Worm (Caenorhabditis elegans) whole organism, L4/young adult: Measurements from ENCODE around the gene noah-2.

Source experiments
- dao-5 ChIP-seq: sonication (generic microtip); optimal IDR thresholded peaks from 2 replicates; lab custom pipeline; 2016; ENCODE audit warnings: missing genotype, missing genetic modification characterization, moderate library complexity, missing compliant biosample characterization
- him-1 ChIP-seq: sonication (generic microtip); optimal IDR thresholded peaks from 2 replicates; lab custom pipeline; 2016; ENCODE audit warnings: missing genotype, missing genetic modification reagents, missing genetic modification characterization, missing compliant biosample characterization

- TF ChIP-seq him-1 (tag; lab: Kevin White, UChicago) (no peak), dao-5 (tag; lab: Kevin White, UChicago) (no peak)
Observed at ce11 chrIV:14069760-14070159, 21.3 kb upstream of the noah-2 start, which contains the start of gene lst-4.
